Fruit fly (Drosophila melanogaster): ENCODE data around the gene asl.
A peak's percentile ranks its signal among the peaks of the same experiment; 100 is the strongest.

Gene asl

dm6 chr3R:5565623-5566022 lies 40.7 kb downstream of the asl start:
- no peak for TF ChIP-seq GATAd (GFP tag; optimal IDR thresholded peaks at IDR 0.05)
- no peak for TF ChIP-seq Vsx2 (GFP tag; optimal IDR thresholded peaks at IDR 0.05; ENCODE audit: partially characterized antibody)
- no peak for TF ChIP-seq jim (GFP tag; optimal IDR thresholded peaks at IDR 0.05)
- TF ChIP-seq Dfd (GFP tag; optimal IDR thresholded peaks at IDR 0.05) = no peak
- no peak for TF ChIP-seq usp (GFP tag; optimal IDR thresholded peaks at IDR 0.05)
- no peak for TF ChIP-seq Hr78 (GFP tag; optimal IDR thresholded peaks at IDR 0.05)
- TF ChIP-seq woc (GFP tag; optimal IDR thresholded peaks at IDR 0.05) = no peak
- peak; percentile 64 for TF ChIP-seq psq (GFP tag; optimal IDR thresholded peaks at IDR 0.05)
- no peak for TF ChIP-seq brk (GFP tag; optimal IDR thresholded peaks at IDR 0.05)
- TF ChIP-seq Rel (GFP tag; optimal IDR thresholded peaks at IDR 0.05) = peak; percentile 26
- TF ChIP-seq Rel (tag; optimal IDR thresholded peaks at IDR 0.05) = no peak
- peak; percentile 80 for TF ChIP-seq OdsH (GFP tag; optimal IDR thresholded peaks at IDR 0.05)
- TF ChIP-seq CG32264 (GFP tag; optimal IDR thresholded peaks at IDR 0.05) = peak; percentile 43
- no peak for TF ChIP-seq fru (GFP tag; optimal IDR thresholded peaks at IDR 0.05)
- peak; percentile 88 for TF ChIP-seq br (GFP tag; optimal IDR thresholded peaks at IDR 0.05)
- TF ChIP-seq sv (GFP tag; optimal IDR thresholded peaks at IDR 0.05) = peak; percentile 70
- TF ChIP-seq CrebA (GFP tag; optimal IDR thresholded peaks at IDR 0.05; ENCODE audit: borderline replicate concordance) = no peak
- no peak for TF ChIP-seq Mio (GFP tag; optimal IDR thresholded peaks at IDR 0.05)
- peak; percentile 61 for TF ChIP-seq Jra (GFP tag; optimal IDR thresholded peaks at IDR 0.05)
- peak; percentile 72 for TF ChIP-seq HLH106 (tag; optimal IDR thresholded peaks at IDR 0.05)
- peak; percentile 83 for TF ChIP-seq ey (GFP tag; optimal IDR thresholded peaks at IDR 0.05)
- TF ChIP-seq dmrt93B (GFP tag; optimal IDR thresholded peaks at IDR 0.05) = no peak
- TF ChIP-seq h (GFP tag; optimal IDR thresholded peaks at IDR 0.05) = peak; percentile 93
- no peak for TF ChIP-seq Abd-B (GFP tag; optimal IDR thresholded peaks at IDR 0.05)
- TF ChIP-seq pan (optimal IDR thresholded peaks at IDR 0.05) = no peak
- TF ChIP-seq tai (GFP tag; optimal IDR thresholded peaks at IDR 0.05) = no peak
- no peak for TF ChIP-seq N (GFP tag; optimal IDR thresholded peaks at IDR 0.05)
- TF ChIP-seq lola (GFP tag; optimal IDR thresholded peaks at IDR 0.05) = no peak
- no peak for TF ChIP-seq Dif (GFP tag; optimal IDR thresholded peaks at IDR 0.05; ENCODE audit: partially characterized antibody)
- peak; percentile 86 for TF ChIP-seq rgr (GFP tag; optimal IDR thresholded peaks at IDR 0.05)
- TF ChIP-seq Myc (optimal IDR thresholded peaks at IDR 0.05) = no peak
- peak; percentile 78 for TF ChIP-seq Hnf4 (GFP tag; optimal IDR thresholded peaks at IDR 0.05)
- TF ChIP-seq sage (GFP tag; optimal IDR thresholded peaks at IDR 0.05) = no peak
- TF ChIP-seq CG9705 (GFP tag; optimal IDR thresholded peaks at IDR 0.05) = no peak
- TF ChIP-seq Hr83 (GFP tag; optimal IDR thresholded peaks at IDR 0.05; ENCODE audit: poor library complexity, severe bottlenecking) = no peak
- no peak for TF ChIP-seq dsf (GFP tag; optimal IDR thresholded peaks at IDR 0.05; ENCODE audit: borderline replicate concordance)
- no peak for TF ChIP-seq dl (GFP tag; optimal IDR thresholded peaks at IDR 0.05; ENCODE audit: insufficient read depth in 1 of 2, partially characterized antibody in 2 of 2)
- peak; percentile 74 for TF ChIP-seq Sp1 (GFP tag; optimal IDR thresholded peaks at IDR 0.05)
- peak; percentile 68 to 84 for TF ChIP-seq foxo (GFP tag; optimal IDR thresholded peaks at IDR 0.05)

- TF ChIP-seq Rel (GFP tag; optimal IDR thresholded peaks at IDR 0.05) (no peak), Rel (tag; optimal IDR thresholded peaks at IDR 0.05) (peak; percentile 88), foxo (GFP tag; optimal IDR thresholded peaks at IDR 0.05) (no peak), brk (GFP tag; optimal IDR thresholded peaks at IDR 0.05) (no peak)
These were observed 41.6 kb downstream of the asl start, which contains the start of the genes CG14671 and CG12746 for dm6 chr3R:5564775-5565190. TSS of gene CG14671 (minus strand) at chr3R:5564815. TSS of gene CG12746 (plus strand) at chr3R:5564865.

dm6 chr3R:5563420-5563819 lies 42.9 kb downstream of the asl start, which contains the start of gene Pi4KIIalpha:
TSS of gene Pi4KIIalpha (minus strand) at chr3R:5563652.
- TF ChIP-seq h (GFP tag; optimal IDR thresholded peaks at IDR 0.05) = no peak
- TF ChIP-seq Rel (GFP tag; optimal IDR thresholded peaks at IDR 0.05) = no peak
- peak; percentile 41 for TF ChIP-seq Rel (tag; optimal IDR thresholded peaks at IDR 0.05)
